Fruit fly (Drosophila melanogaster): ENCODE measurements around the gene CG5805.

Gene CG5805

dm6 chr3R:24787042-24787565, at the start of gene CG5805:
Gene CG5805, minus strand, starts transcription at chr3R:24787421.
- peak; percentile 41 for TF ChIP-seq noc (tag; optimal IDR thresholded peaks at IDR 0.05)

dm6 chr3R:24833652-24834051, 46.4 kb upstream of the CG5805 start, which contains the start of gene sosie:
Gene sosie, plus strand, starts transcription at chr3R:24833952.
- no peak for TF ChIP-seq noc (tag; optimal IDR thresholded peaks at IDR 0.05)

- no peak for TF ChIP-seq noc (tag; optimal IDR thresholded peaks at IDR 0.05)
Observed at dm6 chr3R:24829887-24830351, 42.7 kb upstream of the CG5805 start, which contains the start of the genes Kaz and CG43273. Gene Kaz, minus strand, starts transcription at chr3R:24829959. Gene CG43273, plus strand, starts transcription at chr3R:24830301.

- no peak for TF ChIP-seq noc (tag; optimal IDR thresholded peaks at IDR 0.05)
Observed at dm6 chr3R:24828234-24828633, 41.0 kb upstream of the CG5805 start, which contains the start of gene RabX4. Gene RabX4, minus strand, starts transcription at chr3R:24828409.

dm6 chr3R:24825548-24825947, 38.3 kb upstream of the CG5805 start, which contains the start of gene niki:
Gene niki, minus strand, starts transcription at chr3R:24825648.
- no peak for TF ChIP-seq noc (tag; optimal IDR thresholded peaks at IDR 0.05)

- no peak for TF ChIP-seq noc (tag; optimal IDR thresholded peaks at IDR 0.05)
Observed at dm6 chr3R:24823061-24823460, 35.8 kb upstream of the CG5805 start.

- no peak for TF ChIP-seq noc (tag; optimal IDR thresholded peaks at IDR 0.05)
Observed at dm6 chr3R:24816993-24817854, 30.0 kb upstream of the CG5805 start, which contains the start of the genes CG5808 and Saf-B. Gene CG5808, minus strand, starts transcription at chr3R:24817007. Gene Saf-B, plus strand, starts transcription at chr3R:24817464.

- TF ChIP-seq noc (tag; optimal IDR thresholded peaks at IDR 0.05), result peak; percentile 57
Observed at dm6 chr3R:24813637-24814301, 26.5 kb upstream of the CG5805 start, which contains the start of the genes lili and CG34150. Gene lili, minus strand, starts transcription at chr3R:24814012. Gene CG34150, plus strand, starts transcription at chr3R:24814262.

- TF ChIP-seq noc (tag; optimal IDR thresholded peaks at IDR 0.05), result no peak
Observed at dm6 chr3R:24812987-24813636, 25.9 kb upstream of the CG5805 start.

dm6 chr3R:24812394-24812793, 25.2 kb upstream of the CG5805 start:
- TF ChIP-seq noc (tag; optimal IDR thresholded peaks at IDR 0.05), result no peak

dm6 chr3R:24810844-24811625, 23.8 kb upstream of the CG5805 start:
- peak; percentile 96 for TF ChIP-seq noc (tag; optimal IDR thresholded peaks at IDR 0.05)

- peak; percentile 70 for TF ChIP-seq noc (tag; optimal IDR thresholded peaks at IDR 0.05)
Observed at dm6 chr3R:24809576-24810279, 22.5 kb upstream of the CG5805 start.

dm6 chr3R:24807321-24807720, 20.1 kb upstream of the CG5805 start, which contains the start of gene CG6980:
Gene CG6980, plus strand, starts transcription at chr3R:24807621.
- no peak for TF ChIP-seq noc (tag; optimal IDR thresholded peaks at IDR 0.05)

- TF ChIP-seq noc (tag; optimal IDR thresholded peaks at IDR 0.05), result no peak
Observed at dm6 chr3R:24805048-24805447, 17.8 kb upstream of the CG5805 start, which contains the start of gene polybromo. Gene polybromo, minus strand, starts transcription at chr3R:24805259.
